Fruit fly (Drosophila melanogaster): ENCODE data around the gene PTPMT1.

Gene PTPMT1

DNA sequence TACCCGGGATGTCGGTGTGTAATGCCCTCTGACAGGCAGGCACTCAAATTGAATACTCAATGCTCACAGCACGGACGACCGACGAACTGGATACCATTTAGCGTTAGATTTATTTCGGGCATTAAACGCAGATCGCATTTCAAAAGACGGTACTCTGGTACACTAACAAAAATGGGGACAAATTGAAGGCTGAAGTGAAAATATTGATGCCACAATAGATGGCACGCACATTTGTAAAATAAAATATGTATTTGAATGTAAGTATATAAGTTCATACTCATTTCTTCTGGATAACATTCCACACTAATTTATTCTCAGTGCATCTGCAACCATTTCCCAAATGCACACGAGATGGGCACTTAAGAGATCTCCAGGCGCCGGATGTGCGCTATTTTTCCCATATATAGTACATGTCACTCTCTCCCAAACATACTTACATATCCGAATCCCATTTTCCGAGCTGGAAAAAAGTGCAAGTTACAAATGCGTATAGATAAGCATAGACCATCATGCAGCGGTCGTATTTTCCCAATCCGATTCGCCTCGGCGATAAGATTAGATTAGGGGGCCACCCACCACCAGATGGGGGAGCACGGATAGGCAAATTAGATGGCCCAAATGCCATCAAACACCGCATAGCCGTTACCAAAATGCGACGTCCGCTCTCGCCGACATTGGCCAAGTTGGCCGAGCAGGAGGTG is 48.5 kb upstream of the PTPMT1 start, which contains the start of gene CG10301 (continued):
- TF ChIP-seq CG9797 (GFP tag; optimal IDR thresholded peaks at IDR 0.05) (no peak), maf-S (GFP tag; optimal IDR thresholded peaks at IDR 0.05) (no peak), Hr78 (GFP tag; optimal IDR thresholded peaks at IDR 0.05) (no peak), CG1792 (GFP tag; optimal IDR thresholded peaks at IDR 0.05) (no peak), MESR4 (GFP tag; optimal IDR thresholded peaks at IDR 0.05) (no peak), CG15073 (GFP tag; optimal IDR thresholded peaks at IDR 0.05) (no peak), CG1603 (tag; optimal IDR thresholded peaks at IDR 0.05) (peak; percentile 84), salm (tag; optimal IDR thresholded peaks at IDR 0.05) (no peak), Sin3A (optimal IDR thresholded peaks at IDR 0.05) (no peak), CG9215 (GFP tag; IDR thresholded peaks at IDR 0.05) (no peak), kay (GFP tag; optimal IDR thresholded peaks at IDR 0.05) (no peak), CrebB (tag; optimal IDR thresholded peaks at IDR 0.05) (no peak), sob (GFP tag; IDR thresholded peaks at IDR 0.05) (peak; percentile 26; the same call in 1 of the 2 replicates), CG33213 (GFP tag; optimal IDR thresholded peaks at IDR 0.05) (peak; percentile 19), Gsc (GFP tag; IDR thresholded peaks at IDR 0.05) (peak; percentile 25; the same call in 1 of the 2 replicates), schlank (tag; optimal IDR thresholded peaks at IDR 0.05) (no peak), Asciz (GFP tag; optimal IDR thresholded peaks at IDR 0.05) (no peak), CG12942 (GFP tag; optimal IDR thresholded peaks at IDR 0.05) (peak; percentile 39), CG11085 (GFP tag; IDR thresholded peaks at IDR 0.05) (no peak), CG17612 (GFP tag; IDR thresholded peaks at IDR 0.05) (no peak), jigr1 (GFP tag; IDR thresholded peaks at IDR 0.05) (no peak), Dip3 (GFP tag; optimal IDR thresholded peaks at IDR 0.05) (no peak), ap (GFP tag; IDR thresholded peaks at IDR 0.05) (0 out of 2 replicates have a peak, but pooled peaks have one; percentile 39), Aef1 (GFP tag; IDR thresholded peaks at IDR 0.05) (no peak; the same call in 2 of the 3 replicates), Optix (GFP tag; IDR thresholded peaks at IDR 0.05) (no peak), ranshi (GFP tag; IDR thresholded peaks at IDR 0.05) (peak; percentile 68), trem (tag; optimal IDR thresholded peaks at IDR 0.05) (peak; percentile 49), hb (GFP tag; IDR thresholded peaks at IDR 0.05; ENCODE audit: partially characterized antibody) (no peak), Ets65A (GFP tag) (peak; percentile 90), CG7963 (GFP tag; IDR thresholded peaks at IDR 0.05; ENCODE audit: partially characterized antibody) (no peak), CG17361 (GFP tag; IDR thresholded peaks at IDR 0.05) (peak; percentile 63), Kr (GFP tag; optimal IDR thresholded peaks at IDR 0.05) (no peak), peb (GFP tag; IDR thresholded peaks at IDR 0.05) (peak; percentile 48), unpg (GFP tag; optimal IDR thresholded peaks at IDR 0.05) (peak; percentile 61), lov (optimal IDR thresholded peaks at IDR 0.05) (no peak), lov (GFP tag; IDR thresholded peaks at IDR 0.05) (peak; percentile 62; the same call in 1 of the 3 replicates), NC2β (GFP tag; optimal IDR thresholded peaks at IDR 0.05) (peak; percentile 54), Dad (GFP tag; optimal IDR thresholded peaks at IDR 0.05) (peak; percentile 27), CG7839 (tag; optimal IDR thresholded peaks at IDR 0.05) (peak; percentile 60), CG32532 (GFP tag; IDR thresholded peaks at IDR 0.05) (no peak), CG7928 (GFP tag; optimal IDR thresholded peaks at IDR 0.05) (no peak), vvl (GFP tag; IDR thresholded peaks at IDR 0.05) (peak; percentile 71), CG4820 (GFP tag; optimal IDR thresholded peaks at IDR 0.05) (peak; percentile 67), lilli (GFP tag; optimal IDR thresholded peaks at IDR 0.05) (peak; percentile 39), ci (GFP tag; IDR thresholded peaks at IDR 0.05) (peak; percentile 82), CG5953 (GFP tag; IDR thresholded peaks at IDR 0.05) (peak; percentile 53; the same call in 1 of the 2 replicates), CG11398 (GFP tag; optimal IDR thresholded peaks at IDR 0.05) (no peak), fd102C (GFP tag; optimal IDR thresholded peaks at IDR 0.05) (peak; percentile 76), CG10274 (GFP tag; optimal IDR thresholded peaks at IDR 0.05) (no peak), Hmx (GFP tag; optimal IDR thresholded peaks at IDR 0.05) (no peak), wor (GFP tag; IDR thresholded peaks at IDR 0.05) (no peak)
